Worm (Caenorhabditis elegans): ENCODE data around the gene srt-11.

ce11 chrII:14819258-14819985 lies 13.6 kb downstream of the srt-11 start:
- TF ChIP-seq pqm-1 (tag; optimal IDR thresholded peaks at IDR 0.05) = no peak
- no peak for TF ChIP-seq ref-2 (tag; optimal IDR thresholded peaks at IDR 0.05)
- no peak for TF ChIP-seq nfya-1 (tag; optimal IDR thresholded peaks at IDR 0.05)
- TF ChIP-seq ama-1 (optimal IDR thresholded peaks at IDR 0.05) = no peak

Data from whole organism, late embryonic.